Worm (Caenorhabditis elegans) whole organism, young adult: ENCODE results near the gene fbxa-88.

Experiments
- F57A8.1 ChIP-seq: fragments of 200-800 bp; sonication (Bioruptor generic); optimal IDR thresholded peaks from 2 replicates; lab custom pipeline; 2018; ENCODE audit warnings: mild to moderate bottlenecking, missing genetic modification characterization, moderate library complexity, missing compliant biosample characterization
- ets-4 ChIP-seq: fragments of 200-800 bp; sonication (Bioruptor generic); optimal IDR thresholded peaks from 2 replicates; lab custom pipeline; 2018; ENCODE audit warnings: mild to moderate bottlenecking, missing genetic modification characterization, missing compliant biosample characterization
- nhr-120 ChIP-seq: fragments of 200-800 bp; sonication (Bioruptor generic); IDR thresholded peaks from 2 replicates; pipeline ENCODE4 v1.3.6; 2022; ENCODE audit warnings: missing genetic modification characterization, missing compliant biosample characterization

ce11 chrV:16131249-16131648 lies 11.7 kb downstream of the fbxa-88 start, which contains the start of gene fbxa-142:
- no peak for TF ChIP-seq ets-4
- no peak for TF ChIP-seq nhr-120 (GFP tag; lab: Robert Waterston, UW)
- TF ChIP-seq F57A8.1 (GFP tag; lab: Kevin White, UChicago) = no peak
